Worm (Caenorhabditis elegans) whole organism, mixed stage, embryonic: ENCODE measurements around the gene col-185.

Experiments
- M03D4.4 ChIP-seq: sonication (generic microtip); optimal IDR thresholded peaks from 2 replicates; lab custom pipeline; 2017; ENCODE audit warnings: mild to moderate bottlenecking, missing genetic modification characterization, missing compliant biosample characterization
- bed-3 ChIP-seq: fragments of 200-800 bp; sonication (Bioruptor generic); optimal IDR thresholded peaks from 3 replicates; lab custom pipeline; 2018; ENCODE audit warnings: mild to moderate bottlenecking, missing genetic modification characterization, moderate library complexity, missing compliant biosample characterization
- blmp-1 ChIP-seq: fragments of 150-350 bp; optimal IDR thresholded peaks from 2 replicates; lab custom pipeline; 2014; ENCODE audit warnings: missing biosample characterization, missing genetic modification characterization
- ceh-39 ChIP-seq: fragments of 150-350 bp; optimal IDR thresholded peaks from 2 replicates; lab custom pipeline; 2014; ENCODE audit warnings: missing biosample characterization, missing genetic modification characterization
- ceh-43 ChIP-seq: fragments of 200-800 bp; sonication (Bioruptor generic); optimal IDR thresholded peaks from 2 replicates; lab custom pipeline; 2018; ENCODE audit warnings: mild to moderate bottlenecking, missing genetic modification characterization, moderate library complexity, missing compliant biosample characterization
- ceh-83 ChIP-seq: fragments of 200-800 bp; sonication (Bioruptor generic); optimal IDR thresholded peaks from 2 replicates; lab custom pipeline; 2018; ENCODE audit warnings: mild to moderate bottlenecking, missing genetic modification characterization, missing compliant biosample characterization
- ces-1 ChIP-seq: fragments of 150-350 bp; optimal IDR thresholded peaks from 2 replicates; lab custom pipeline; 2014; ENCODE audit warnings: missing biosample characterization, missing genetic modification reagents, missing genetic modification characterization
- cnd-1 ChIP-seq: fragments of 200-800 bp; sonication (Bioruptor generic); optimal IDR thresholded peaks from 2 replicates; lab custom pipeline; 2018; ENCODE audit warnings: mild to moderate bottlenecking, missing genetic modification characterization, missing compliant biosample characterization
- drap-1 ChIP-seq: fragments of 200-800 bp; sonication (Bioruptor generic); optimal IDR thresholded peaks from 3 replicates; lab custom pipeline; 2018; ENCODE audit warnings: mild to moderate bottlenecking, missing genetic modification characterization, missing compliant biosample characterization
- elt-1 ChIP-seq: sonication (generic microtip); optimal IDR thresholded peaks from 2 replicates; lab custom pipeline; 2017; ENCODE audit warnings: missing genetic modification characterization, mild to moderate bottlenecking, missing compliant biosample characterization, antibody characterized with exemption, moderate library complexity, borderline replicate concordance; ENCODE audit not compliant: insufficient read depth
- ham-2 ChIP-seq: fragments of 200-800 bp; sonication (Bioruptor generic); optimal IDR thresholded peaks from 2 replicates; lab custom pipeline; 2018; ENCODE audit warnings: mild to moderate bottlenecking, missing genetic modification characterization, missing compliant biosample characterization
- hlh-1 ChIP-seq: fragments of 150-350 bp; optimal IDR thresholded peaks from 2 replicates; lab custom pipeline; 2014; ENCODE audit warnings: missing biosample characterization, missing genetic modification reagents, missing genetic modification characterization
- lin-13 ChIP-seq: fragments of 150-350 bp; optimal IDR thresholded peaks from 2 replicates; lab custom pipeline; 2014; ENCODE audit warnings: missing biosample characterization, missing genetic modification characterization
- lin-32 ChIP-seq: fragments of 200-800 bp; sonication (Bioruptor generic); optimal IDR thresholded peaks from 2 replicates; lab custom pipeline; 2018; ENCODE audit warnings: mild to moderate bottlenecking, missing genetic modification characterization, missing compliant biosample characterization
- mab-5 ChIP-seq: fragments of 150-350 bp; optimal IDR thresholded peaks from 2 replicates; lab custom pipeline; 2014; ENCODE audit warnings: missing biosample characterization, missing genetic modification characterization
- mep-1 ChIP-seq: fragments of 150-350 bp; optimal IDR thresholded peaks from 2 replicates; lab custom pipeline; 2017; ENCODE audit warnings: missing biosample characterization, missing genetic modification reagents, missing genetic modification characterization, inconsistent platforms
- nhr-12 ChIP-seq: fragments of 150-350 bp; optimal IDR thresholded peaks from 2 replicates; lab custom pipeline; 2014; ENCODE audit warnings: missing biosample characterization, missing genetic modification characterization
- nhr-2 ChIP-seq: fragments of 150-350 bp; optimal IDR thresholded peaks from 2 replicates; lab custom pipeline; 2014; ENCODE audit warnings: missing biosample characterization, missing genetic modification characterization
- nhr-28 ChIP-seq: fragments of 150-350 bp; optimal IDR thresholded peaks from 2 replicates; lab custom pipeline; 2014; ENCODE audit warnings: missing biosample characterization, missing genetic modification characterization
- nhr-76 ChIP-seq: sonication (generic microtip); optimal IDR thresholded peaks from 2 replicates; lab custom pipeline; 2017; ENCODE audit warnings: missing biosample characterization, missing genetic modification characterization
- pha-4 ChIP-seq: fragments of 150-350 bp; optimal IDR thresholded peaks from 2 replicates; lab custom pipeline; 2018; ENCODE audit warnings: missing biosample characterization, missing genetic modification reagents, missing genetic modification characterization
- sem-2 ChIP-seq: fragments of 200-800 bp; sonication (Bioruptor generic); optimal IDR thresholded peaks from 2 replicates; lab custom pipeline; 2018; ENCODE audit warnings: mild to moderate bottlenecking, missing genetic modification characterization, missing compliant biosample characterization
- snpc-4 ChIP-seq: fragments of 150-350 bp; optimal IDR thresholded peaks from 2 replicates; lab custom pipeline; 2014; ENCODE audit warnings: missing biosample characterization, missing genetic modification characterization
- sptf-1 ChIP-seq: sonication (generic microtip); optimal IDR thresholded peaks from 2 replicates; lab custom pipeline; 2017; ENCODE audit warnings: mild to moderate bottlenecking, missing genetic modification characterization, moderate library complexity, missing compliant biosample characterization
- tbx-8 ChIP-seq: fragments of 200-800 bp; sonication (Bioruptor generic); optimal IDR thresholded peaks from 2 replicates; lab custom pipeline; 2018; ENCODE audit warnings: mild to moderate bottlenecking, missing genetic modification characterization, moderate library complexity, missing compliant biosample characterization
- unc-120 ChIP-seq: sonication (generic microtip); optimal IDR thresholded peaks from 2 replicates; lab custom pipeline; 2017; ENCODE audit warnings: missing genetic modification characterization, missing compliant biosample characterization; ENCODE audit not compliant: poor library complexity, severe bottlenecking
- unc-39 ChIP-seq: fragments of 150-350 bp; optimal IDR thresholded peaks from 2 replicates; lab custom pipeline; 2014; ENCODE audit warnings: missing biosample characterization, missing genetic modification characterization
- unc-62 ChIP-seq: fragments of 150-350 bp; optimal IDR thresholded peaks from 2 replicates; lab custom pipeline; 2014; ENCODE audit warnings: missing biosample characterization, missing genetic modification reagents, missing genetic modification characterization
- zip-8 ChIP-seq: fragments of 150-350 bp; optimal IDR thresholded peaks from 2 replicates; lab custom pipeline; 2014; ENCODE audit warnings: missing biosample characterization, missing genetic modification characterization
- ztf-11 ChIP-seq: fragments of 150-350 bp; optimal IDR thresholded peaks from 2 replicates; lab custom pipeline; 2014; ENCODE audit warnings: missing biosample characterization, missing genetic modification characterization

The col-185 gene

ce11 chrX:13510997-13511396 is at the start of gene col-185:
col-185 (minus strand) TSS chrX:13511097.
- no peak for TF ChIP-seq nhr-76 (tag; lab: Kevin White, UChicago)
- no peak for TF ChIP-seq drap-1
- TF ChIP-seq mab-5 (tag; lab: Kevin White, UChicago), result no peak
- no peak for TF ChIP-seq hlh-1
- TF ChIP-seq ceh-43 (GFP tag; lab: Kevin White, UChicago), result no peak
- no peak for TF ChIP-seq lin-32 (GFP tag; lab: Kevin White, UChicago)

- TF ChIP-seq mep-1 (tag; lab: Kevin White, UChicago), result no peak
- TF ChIP-seq lin-13, result no peak
- TF ChIP-seq bed-3 (GFP tag; lab: Kevin White, UChicago), result no peak
- TF ChIP-seq elt-1 (tag; lab: Kevin White, UChicago), result no peak
- no peak for TF ChIP-seq sem-2
- TF ChIP-seq unc-120 (tag; lab: Kevin White, UChicago), result no peak
- no peak for TF ChIP-seq drap-1
- no peak for TF ChIP-seq blmp-1 (tag; lab: Kevin White, UChicago)
- TF ChIP-seq ces-1 (GFP tag; lab: Kevin White, UChicago), result no peak
- no peak for TF ChIP-seq zip-8 (tag; lab: Kevin White, UChicago)
- no peak for TF ChIP-seq ham-2
- no peak for TF ChIP-seq ztf-11 (tag; lab: Kevin White, UChicago)
- no peak for TF ChIP-seq lin-32 (GFP tag; lab: Kevin White, UChicago)
- TF ChIP-seq nhr-28, result no peak
- no peak for TF ChIP-seq ceh-39 (tag; lab: Kevin White, UChicago)
- TF ChIP-seq ceh-83, result no peak
- no peak for TF ChIP-seq snpc-4 (tag; lab: Kevin White, UChicago)
- no peak for TF ChIP-seq cnd-1
- TF ChIP-seq unc-39, result no peak
- TF ChIP-seq, all 35 proteins: peak for 0
Measured at ce11 chrX:13558667-13559066, 47.8 kb upstream of the col-185 start.

ce11 chrX:13556066-13556465 is 45.2 kb upstream of the col-185 start, which contains the start of gene glb-20:
glb-20 (minus strand) TSS chrX:13556166.
- no peak for TF ChIP-seq bed-3 (GFP tag; lab: Kevin White, UChicago)
- no peak for TF ChIP-seq ztf-11 (tag; lab: Kevin White, UChicago)

- TF ChIP-seq mab-5 (tag; lab: Kevin White, UChicago) (no peak), unc-120 (tag; lab: Kevin White, UChicago) (peak; percentile 41), unc-62 (GFP tag; lab: Kevin White, UChicago) (peak; percentile 67)
- TF ChIP-seq, all 35 proteins: peak for 2
Measured at ce11 chrX:13555098-13555497, 44.2 kb upstream of the col-185 start.

ce11 chrX:13550890-13551289 is 40.0 kb upstream of the col-185 start, which contains the start of gene odr-1:
odr-1 (minus strand) TSS chrX:13550990.
- TF ChIP-seq nhr-12, result no peak
- TF ChIP-seq nhr-2 (tag; lab: Kevin White, UChicago), result no peak
- TF ChIP-seq sptf-1, result no peak
- TF ChIP-seq mep-1 (tag; lab: Kevin White, UChicago), result no peak
- TF ChIP-seq unc-39, result no peak
- no peak for TF ChIP-seq elt-1 (tag; lab: Kevin White, UChicago)

ce11 chrX:13544544-13545021 is 33.7 kb upstream of the col-185 start:
- TF ChIP-seq ces-1 (GFP tag; lab: Kevin White, UChicago), result peak; percentile 25
- no peak for TF ChIP-seq M03D4.4 (tag; lab: Kevin White, UChicago)
- no peak for TF ChIP-seq pha-4 (tag; lab: Kevin White, UChicago)
- TF ChIP-seq tbx-8, result no peak
